Fruit fly (Drosophila melanogaster) whole organism, pupa: ENCODE data around the gene CG14983.

Experiments
- CG10348 ChIP-seq: fragments of 200-800 bp; sonication (Bioruptor generic); IDR thresholded peaks from 2 replicates; pipeline ENCODE4 v1.3.6; 2022; ENCODE audit warnings: missing biosample characterization, missing genetic modification characterization
- CG12605 ChIP-seq: fragments of 200-800 bp; sonication (Bioruptor generic); IDR thresholded peaks from 2 replicates; pipeline ENCODE4 v1.3.6; 2022; ENCODE audit warnings: missing biosample characterization, missing genetic modification characterization
- CG13204 ChIP-seq: fragments of 200-800 bp; sonication (Bioruptor generic); optimal IDR thresholded peaks from 2 replicates; lab custom pipeline; 2018; ENCODE audit warnings: missing biosample characterization, mild to moderate bottlenecking, missing genetic modification characterization, moderate library complexity
- CG14655 ChIP-seq: fragments of 200-800 bp; sonication (Bioruptor generic); optimal IDR thresholded peaks from 3 replicates; lab custom pipeline; 2017; ENCODE audit warnings: mild to moderate bottlenecking, missing biosample characterization, missing genetic modification reagents, missing genetic modification characterization
- CG15710 ChIP-seq: fragments of 200-800 bp; sonication (Bioruptor generic); optimal IDR thresholded peaks from 2 replicates; lab custom pipeline; 2018; ENCODE audit warnings: missing biosample characterization, mild to moderate bottlenecking, missing genetic modification characterization, moderate library complexity
- CG17806 ChIP-seq: fragments of 200-800 bp; sonication (Bioruptor generic); optimal IDR thresholded peaks from 2 replicates; lab custom pipeline; 2018; ENCODE audit warnings: missing biosample characterization, mild to moderate bottlenecking, missing genetic modification characterization, moderate library complexity
- CG32121 ChIP-seq: fragments of 200-800 bp; sonication (Bioruptor generic); IDR thresholded peaks from 2 replicates; pipeline ENCODE4 v1.3.6; 2022; ENCODE audit warnings: missing biosample characterization, missing genetic modification characterization
- CG34367 ChIP-seq: fragments of 200-800 bp; sonication (Bioruptor generic); optimal IDR thresholded peaks from 2 replicates; lab custom pipeline; 2018; ENCODE audit warnings: missing biosample characterization, mild to moderate bottlenecking, missing genetic modification characterization
- CG4496 ChIP-seq: fragments of 200-800 bp; sonication (Bioruptor generic); IDR thresholded peaks from 3 replicates; pipeline ENCODE4 v1.3.6; 2022; ENCODE audit warnings: missing biosample characterization, missing genetic modification characterization
- CG8159 ChIP-seq: fragments of 200-800 bp; sonication (Bioruptor generic); optimal IDR thresholded peaks from 3 replicates; lab custom pipeline; 2018; ENCODE audit warnings: missing biosample characterization, mild to moderate bottlenecking, missing genetic modification characterization, moderate library complexity
- CG8301 ChIP-seq: fragments of 200-800 bp; sonication (Bioruptor generic); optimal IDR thresholded peaks from 2 replicates; lab custom pipeline; 2018; ENCODE audit warnings: missing biosample characterization, mild to moderate bottlenecking, missing genetic modification characterization
- CG9948 ChIP-seq: fragments of 200-800 bp; sonication (Bioruptor generic); optimal IDR thresholded peaks from 2 replicates; lab custom pipeline; 2018; ENCODE audit warnings: missing biosample characterization, mild to moderate bottlenecking, missing genetic modification characterization, moderate library complexity
- D1 ChIP-seq: fragments of 200-800 bp; sonication (Bioruptor generic); optimal IDR thresholded peaks from 2 replicates; lab custom pipeline; 2018; ENCODE audit warnings: missing biosample characterization, mild to moderate bottlenecking, missing genetic modification characterization, moderate library complexity
- EcR ChIP-seq: fragments of 200-800 bp; sonication (Bioruptor generic); optimal IDR thresholded peaks from 3 replicates; lab custom pipeline; 2019; ENCODE audit warnings: missing biosample characterization, missing genetic modification characterization, mild to moderate bottlenecking, moderate library complexity, missing genetic modification reagents
- Ets98B ChIP-seq: fragments of 200-800 bp; sonication (Bioruptor generic); IDR thresholded peaks from 2 replicates; pipeline ENCODE4 v1.3.6; 2022; ENCODE audit warnings: missing biosample characterization, missing genetic modification characterization
- Pif1A ChIP-seq: fragments of 200-800 bp; sonication (Bioruptor generic); optimal IDR thresholded peaks from 3 replicates; lab custom pipeline; 2016; ENCODE audit warnings: missing biosample characterization, missing genetic modification characterization
- Pif1B ChIP-seq: fragments of 200-800 bp; sonication (Bioruptor generic); optimal IDR thresholded peaks from 3 replicates; lab custom pipeline; 2016; ENCODE audit warnings: missing biosample characterization, missing genetic modification characterization
- Snoo ChIP-seq: fragments of 200-800 bp; sonication (Bioruptor generic); optimal IDR thresholded peaks from 3 replicates; lab custom pipeline; 2017; ENCODE audit warnings: missing biosample characterization, mild to moderate bottlenecking, missing genetic modification characterization, inconsistent platforms
- fd96Ca ChIP-seq: fragments of 200-800 bp; sonication (Bioruptor generic); IDR thresholded peaks from 3 replicates; pipeline ENCODE4 v1.3.6; 2022; ENCODE audit warnings: missing biosample characterization, missing genetic modification characterization
- gl ChIP-seq: fragments of 200-800 bp; sonication (Bioruptor generic); optimal IDR thresholded peaks from 2 replicates; lab custom pipeline; 2018; ENCODE audit warnings: missing biosample characterization, mild to moderate bottlenecking, missing genetic modification characterization
- rn ChIP-seq: fragments of 200-800 bp; sonication (Bioruptor generic); IDR thresholded peaks from 2 replicates; pipeline ENCODE4 v1.3.6; 2022; ENCODE audit warnings: missing biosample characterization, missing genetic modification characterization

The CG14983 gene

DNA sequence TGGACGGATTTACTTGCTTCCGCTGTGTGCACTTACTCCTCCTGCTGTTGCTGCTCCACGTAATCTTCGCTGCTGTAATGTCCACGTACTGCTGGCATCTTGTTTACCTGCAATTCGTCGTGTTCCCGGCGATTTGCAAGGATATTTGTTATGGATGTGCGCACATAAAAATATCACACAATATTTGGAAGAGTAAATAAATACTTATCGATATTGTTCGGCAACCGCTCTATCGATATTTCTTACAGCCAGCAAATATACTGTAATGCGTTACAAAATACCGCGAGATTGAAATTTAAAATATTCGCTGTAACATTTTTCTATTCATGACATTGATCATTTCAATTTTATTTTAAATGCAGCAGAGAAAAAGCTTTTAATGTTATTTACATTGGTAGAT is 11.3 kb downstream of the CG14983 start, which contains the start of gene CG10866:
Gene CG10866 (minus strand): TSS at position 187 of the 400 bp plus-strand sequence.
- TF ChIP-seq CG17806 (tag; lab: Kevin White, UChicago) (no peak), CG9948 (tag; lab: Kevin White, UChicago) (no peak), CG12605 (GFP tag; lab: Robert Waterston, UW) (no peak), CG32121 (GFP tag; lab: Robert Waterston, UW) (no peak), rn (no peak), fd96Ca (GFP tag; lab: Robert Waterston, UW) (no peak), Pif1A (GFP tag; lab: Kevin White, UChicago) (no peak), EcR (no peak), CG10348 (GFP tag; lab: Robert Waterston, UW) (no peak), CG14655 (GFP tag; lab: Kevin White, UChicago) (no peak), CG15710 (no peak), Pif1B (GFP tag; lab: Kevin White, UChicago) (no peak), CG8159 (tag; lab: Kevin White, UChicago) (no peak)

DNA sequence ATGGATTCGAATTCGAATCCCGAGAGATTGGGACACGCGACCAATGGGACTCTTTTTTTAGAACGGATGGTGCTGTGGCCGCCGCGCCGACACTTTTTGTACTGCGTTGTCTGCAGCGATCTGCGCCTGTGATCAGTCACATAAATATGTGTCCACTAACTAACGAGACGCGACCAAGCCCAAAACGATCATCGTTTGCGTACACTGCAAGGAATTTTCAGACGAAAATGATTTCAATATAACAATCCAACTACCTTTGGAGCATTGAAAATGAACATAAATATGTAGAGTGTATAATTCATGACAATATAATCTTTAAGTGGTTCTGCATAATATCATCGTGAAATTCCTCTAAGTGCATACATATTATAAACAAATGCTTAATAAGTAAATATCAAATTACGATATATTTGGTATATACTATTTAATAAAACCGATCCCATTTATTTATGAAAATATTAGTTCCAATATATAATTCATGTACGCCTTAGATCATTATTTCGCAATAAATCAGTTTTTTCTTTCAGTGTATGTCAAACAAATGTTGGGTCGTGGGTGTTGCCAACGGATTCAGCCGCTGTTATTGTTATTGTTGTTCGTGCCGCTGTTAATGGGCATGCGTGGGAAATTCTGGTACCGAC is 13.4 kb downstream of the CG14983 start, which contains the start of gene Eip63F-1:
Gene Eip63F-1 (minus strand): TSS at position 51 of the 641 bp plus-strand sequence.
- TF ChIP-seq CG32121 (GFP tag; lab: Robert Waterston, UW) (peak; percentile 55), Ets98B (peak; percentile 45; the same call in 1 of the 2 replicates), CG8301 (tag; lab: Kevin White, UChicago) (peak; percentile 57), CG34367 (no peak)

- TF ChIP-seq CG17806 (tag; lab: Kevin White, UChicago) = no peak
- TF ChIP-seq D1 (tag; lab: Kevin White, UChicago) = no peak
- peak; percentile 3 for TF ChIP-seq Snoo (tag; lab: Kevin White, UChicago)
- TF ChIP-seq CG9948 (tag; lab: Kevin White, UChicago) = no peak
- peak; percentile 31 for TF ChIP-seq CG14655 (GFP tag; lab: Kevin White, UChicago)
Observed at dm6 chr3L:3934110-3934509, 15.0 kb downstream of the CG14983 start.

- TF ChIP-seq D1 (tag; lab: Kevin White, UChicago) (no peak), CG15710 (no peak), CG13204 (GFP tag; lab: Kevin White, UChicago) (no peak), CG9948 (tag; lab: Kevin White, UChicago) (no peak), CG12605 (GFP tag; lab: Robert Waterston, UW) (peak; percentile 88), CG14655 (GFP tag; lab: Kevin White, UChicago) (peak; percentile 9), CG10348 (GFP tag; lab: Robert Waterston, UW) (no peak), Pif1A (GFP tag; lab: Kevin White, UChicago) (peak; percentile 52), gl (tag; lab: Kevin White, UChicago) (no peak), CG34367 (no peak), CG32121 (GFP tag; lab: Robert Waterston, UW) (peak; percentile 53), CG17806 (tag; lab: Kevin White, UChicago) (no peak), fd96Ca (GFP tag; lab: Robert Waterston, UW) (peak; percentile 58; the same call in 2 of the 3 replicates), rn (no peak), EcR (no peak), CG8301 (tag; lab: Kevin White, UChicago) (no peak), CG4496 (GFP tag; lab: Robert Waterston, UW) (peak; percentile 66; the same call in 2 of the 3 replicates), Pif1B (GFP tag; lab: Kevin White, UChicago) (no peak), CG8159 (tag; lab: Kevin White, UChicago) (no peak), Ets98B (peak; percentile 76), Snoo (tag; lab: Kevin White, UChicago) (no peak)
Observed at dm6 chr3L:3933599-3933998, 15.5 kb downstream of the CG14983 start.

dm6 chr3L:3932742-3933289 is 16.3 kb downstream of the CG14983 start:
- no peak for TF ChIP-seq Snoo (tag; lab: Kevin White, UChicago)
- TF ChIP-seq fd96Ca (GFP tag; lab: Robert Waterston, UW) = no peak
- TF ChIP-seq Ets98B = no peak

dm6 chr3L:3931778-3932177 is 17.3 kb downstream of the CG14983 start:
- no peak for TF ChIP-seq CG34367
- no peak for TF ChIP-seq Ets98B
- no peak for TF ChIP-seq CG8159 (tag; lab: Kevin White, UChicago)
- TF ChIP-seq CG9948 (tag; lab: Kevin White, UChicago) = no peak
- TF ChIP-seq Pif1B (GFP tag; lab: Kevin White, UChicago) = no peak
- TF ChIP-seq CG12605 (GFP tag; lab: Robert Waterston, UW) = no peak
- no peak for TF ChIP-seq rn
- TF ChIP-seq CG17806 (tag; lab: Kevin White, UChicago) = no peak
- no peak for TF ChIP-seq D1 (tag; lab: Kevin White, UChicago)
- TF ChIP-seq CG10348 (GFP tag; lab: Robert Waterston, UW) = no peak
- no peak for TF ChIP-seq EcR
- TF ChIP-seq, all 21 proteins: peak for 0
